Worm (Caenorhabditis elegans): ENCODE data around the gene H12D21.10.

The H12D21.10 gene

DNA sequence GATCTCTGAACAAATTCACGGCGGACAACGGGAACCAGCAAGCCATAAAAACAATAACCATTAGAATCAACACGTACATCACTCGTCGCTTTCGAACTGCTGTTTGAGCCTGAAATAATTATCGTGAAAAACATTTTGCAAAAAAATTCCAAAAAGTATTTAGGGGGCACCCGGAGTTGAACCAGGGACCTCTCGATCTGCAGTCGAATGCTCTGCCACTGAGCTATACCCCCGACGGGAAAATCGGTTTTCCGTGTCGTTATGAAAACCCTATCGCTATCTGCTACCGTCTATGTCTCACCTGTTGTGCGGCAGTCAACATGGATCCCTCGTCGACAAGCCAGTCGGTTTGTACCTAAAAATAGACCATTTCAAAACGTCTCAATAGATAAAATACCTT, 44.0 kb upstream of the H12D21.10 start (continued):
- no peak for TF ChIP-seq ces-1 (GFP tag; optimal IDR thresholded peaks at IDR 0.05)
- no peak for TF ChIP-seq C34B4.2 (tag; optimal IDR thresholded peaks at IDR 0.05)
- no peak for TF ChIP-seq nhr-11 (tag; optimal IDR thresholded peaks at IDR 0.05)
- TF ChIP-seq ceh-88 (GFP tag; IDR thresholded peaks at IDR 0.05) = no peak
- TF ChIP-seq sox-4 (tag; optimal IDR thresholded peaks at IDR 0.05) = no peak
- no peak for TF ChIP-seq pqm-1 (tag; optimal IDR thresholded peaks at IDR 0.05)
- no peak for TF ChIP-seq aha-1 (tag; optimal IDR thresholded peaks at IDR 0.05)
- TF ChIP-seq efl-3 (GFP tag; optimal IDR thresholded peaks at IDR 0.05) = no peak
- TF ChIP-seq nhr-28 (tag; optimal IDR thresholded peaks at IDR 0.05) = no peak
- peak; percentile 55 for TF ChIP-seq snu-23 (GFP tag; optimal IDR thresholded peaks at IDR 0.05)
- no peak for TF ChIP-seq pag-3 (tag; optimal IDR thresholded peaks at IDR 0.05; ENCODE audit: borderline replicate concordance, insufficient read depth)
- no peak for TF ChIP-seq lin-14 (GFP tag; optimal IDR thresholded peaks at IDR 0.05)
- TF ChIP-seq ama-1 (optimal IDR thresholded peaks at IDR 0.05) = no peak
- peak; percentile 47 for TF ChIP-seq unc-130 (tag; optimal IDR thresholded peaks at IDR 0.05)
- TF ChIP-seq nhr-76 (tag; optimal IDR thresholded peaks at IDR 0.05) = no peak
- no peak for TF ChIP-seq elt-2 (tag; optimal IDR thresholded peaks at IDR 0.05)
- TF ChIP-seq nhr-71 (tag; optimal IDR thresholded peaks at IDR 0.05) = no peak
- no peak for TF ChIP-seq ceh-82 (tag; optimal IDR thresholded peaks at IDR 0.05)
- no peak for TF ChIP-seq ets-5 (GFP tag; IDR thresholded peaks at IDR 0.05)
- TF ChIP-seq pax-3 (tag; optimal IDR thresholded peaks at IDR 0.05) = peak; percentile 42
- TF ChIP-seq dsc-1 (tag; optimal IDR thresholded peaks at IDR 0.05) = no peak
- no peak for TF ChIP-seq ztf-4 (tag; optimal IDR thresholded peaks at IDR 0.05)
- peak; percentile 41 for TF ChIP-seq nhr-20 (tag; optimal IDR thresholded peaks at IDR 0.05)
- TF ChIP-seq lin-15B (tag; optimal IDR thresholded peaks at IDR 0.05) = no peak
- TF ChIP-seq xbp-1 (tag; optimal IDR thresholded peaks at IDR 0.05) = no peak
- TF ChIP-seq isw-1 (GFP tag; IDR thresholded peaks at IDR 0.05) = no peak
- no peak for TF ChIP-seq fos-1 (tag; optimal IDR thresholded peaks at IDR 0.05)
- TF ChIP-seq mab-9 (GFP tag; IDR thresholded peaks at IDR 0.05) = no peak
- TF ChIP-seq ceh-63 (GFP tag; optimal IDR thresholded peaks at IDR 0.05) = no peak
- TF ChIP-seq unc-86 (tag; optimal IDR thresholded peaks at IDR 0.05) = no peak
- no peak for TF ChIP-seq F16B12.6 (tag; optimal IDR thresholded peaks at IDR 0.05)
- no peak for TF ChIP-seq skn-1 (tag; optimal IDR thresholded peaks at IDR 0.05)
- TF ChIP-seq zag-1 (tag; optimal IDR thresholded peaks at IDR 0.05) = no peak
- TF ChIP-seq mef-2 (tag; optimal IDR thresholded peaks at IDR 0.05) = no peak
- no peak for TF ChIP-seq ceh-90 (tag; optimal IDR thresholded peaks at IDR 0.05)
- no peak for TF ChIP-seq irx-1 (tag; optimal IDR thresholded peaks at IDR 0.05)
- no peak for TF ChIP-seq nhr-47 (tag; optimal IDR thresholded peaks at IDR 0.05)
- no peak for TF ChIP-seq tbx-2 (tag; optimal IDR thresholded peaks at IDR 0.05)
- TF ChIP-seq unc-30 (tag; optimal IDR thresholded peaks at IDR 0.05) = no peak
- TF ChIP-seq vab-15 (tag; optimal IDR thresholded peaks at IDR 0.05) = no peak

- TF ChIP-seq irx-1 (tag; optimal IDR thresholded peaks at IDR 0.05) (no peak), ztf-4 (tag; optimal IDR thresholded peaks at IDR 0.05) (no peak), ceh-90 (tag; optimal IDR thresholded peaks at IDR 0.05) (no peak)
These were observed 41.1 kb upstream of the H12D21.10 start, which contains the start of gene npr-13 for ce11 chrV:14858503-14858902. TSS of gene npr-13 (minus strand) at chrV:14858603.

- peak; percentile 46 for TF ChIP-seq fkh-10 (GFP tag; optimal IDR thresholded peaks at IDR 0.05)
- TF ChIP-seq dpl-1 (GFP tag; optimal IDR thresholded peaks at IDR 0.05) = no peak
These were observed 40.2 kb upstream of the H12D21.10 start for ce11 chrV:14859380-14859779.
